Worm (Caenorhabditis elegans): Measurements from ENCODE around the gene EEED8.14.
A peak's percentile ranks its signal among the peaks of the same experiment; 100 is the strongest.

EEED8.14 gene

ce11 chrII:5429522-5430257, 15.8 kb upstream of the EEED8.14 start, which contains the start of the genes F07F6.4 and F07F6.2:
F07F6.4 (minus strand) TSS chrII:5429572.
F07F6.2 (plus strand) TSS chrII:5430207.
- peak; percentile 88 for TF ChIP-seq crh-2 (tag; optimal IDR thresholded peaks at IDR 0.05)
- TF ChIP-seq lin-13 (GFP tag; optimal IDR thresholded peaks at IDR 0.05) = peak; percentile 5
- peak; percentile 59 for TF ChIP-seq C34F6.9 (tag; optimal IDR thresholded peaks at IDR 0.05)
- TF ChIP-seq lsy-2 (tag; optimal IDR thresholded peaks at IDR 0.05) = peak in 1 of 2 experiments; percentile 58
- TF ChIP-seq nhr-129 (tag; optimal IDR thresholded peaks at IDR 0.05) = peak; percentile 8
- no peak for TF ChIP-seq snpc-4 (tag; optimal IDR thresholded peaks at IDR 0.05)
- no peak for TF ChIP-seq lin-11 (tag; optimal IDR thresholded peaks at IDR 0.05)

DNA sequence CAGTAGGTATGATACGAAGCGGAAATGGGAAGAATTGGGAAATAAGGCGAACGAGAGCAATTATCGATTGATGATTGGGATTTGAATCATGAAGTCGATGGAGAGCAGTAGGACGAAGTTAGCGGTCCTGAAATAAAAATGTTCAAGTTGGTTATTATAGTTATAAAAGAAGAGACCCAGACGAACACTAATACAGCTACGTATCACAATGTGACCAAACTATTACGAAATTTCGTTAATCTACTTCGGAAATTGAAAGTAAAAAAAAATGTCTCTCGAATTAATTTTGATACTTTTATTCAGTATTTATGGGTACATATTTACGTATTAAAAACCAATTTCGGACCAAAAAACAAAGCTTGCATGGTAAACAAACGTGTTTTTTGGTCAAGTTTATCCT, 12.6 kb upstream of the EEED8.14 start:
- no peak for TF ChIP-seq mbf-1 (tag; optimal IDR thresholded peaks at IDR 0.05)

- TF ChIP-seq sma-9 (GFP tag; optimal IDR thresholded peaks at IDR 0.05) = peak; percentile 27
- TF ChIP-seq sma-9 (tag; optimal IDR thresholded peaks at IDR 0.05) = no peak
- TF ChIP-seq sem-4 (tag; optimal IDR thresholded peaks at IDR 0.05) = no peak
- no peak for TF ChIP-seq ztf-1 (GFP tag; conservative IDR thresholded peaks at IDR 0.05)
- TF ChIP-seq blmp-1 (tag; optimal IDR thresholded peaks at IDR 0.05; ENCODE audit: insufficient read depth) = no peak
- TF ChIP-seq nhr-21 (tag; optimal IDR thresholded peaks at IDR 0.05) = no peak
- peak; percentile 76 for TF ChIP-seq crh-2 (tag; optimal IDR thresholded peaks at IDR 0.05)
- TF ChIP-seq aly-2 (tag; optimal IDR thresholded peaks at IDR 0.05) = no peak
- TF ChIP-seq nhr-129 (tag; optimal IDR thresholded peaks at IDR 0.05) = peak; percentile 92
- no peak for TF ChIP-seq nhr-12 (tag; optimal IDR thresholded peaks at IDR 0.05)
- TF ChIP-seq ZK546.5 (tag; optimal IDR thresholded peaks at IDR 0.05) = no peak
- peak; percentile 63 for TF ChIP-seq fos-1 (tag; optimal IDR thresholded peaks at IDR 0.05)
- TF ChIP-seq unc-55 (GFP tag; optimal IDR thresholded peaks at IDR 0.05) = no peak
- TF ChIP-seq nhr-77 (tag; optimal IDR thresholded peaks at IDR 0.05) = no peak
- TF ChIP-seq F13H6.1 (tag; optimal IDR thresholded peaks at IDR 0.05) = peak; percentile 38
- no peak for TF ChIP-seq gmeb-1 (tag; optimal IDR thresholded peaks at IDR 0.05)
- TF ChIP-seq elt-3 (tag; optimal IDR thresholded peaks at IDR 0.05) = no peak
- peak; percentile 69 for TF ChIP-seq nhr-25 (tag; optimal IDR thresholded peaks at IDR 0.05)
- peak; percentile 79 for TF ChIP-seq C34F6.9 (tag; optimal IDR thresholded peaks at IDR 0.05)
- TF ChIP-seq Y55F3AM.14 (GFP tag; optimal IDR thresholded peaks at IDR 0.05) = no peak
- TF ChIP-seq mdl-1 (tag; optimal IDR thresholded peaks at IDR 0.05) = no peak
- no peak for TF ChIP-seq ceh-16 (tag; optimal IDR thresholded peaks at IDR 0.05)
- no peak for TF ChIP-seq mbf-1 (tag; optimal IDR thresholded peaks at IDR 0.05)
- no peak for TF ChIP-seq nhr-23 (tag; optimal IDR thresholded peaks at IDR 0.05)
- peak; percentile 28 for TF ChIP-seq ama-1 (optimal IDR thresholded peaks at IDR 0.05)
- TF ChIP-seq lsy-2 (tag; optimal IDR thresholded peaks at IDR 0.05) = peak in 1 of 2 experiments; percentile 71
These were observed 12.2 kb upstream of the EEED8.14 start for ce11 chrII:5426054-5426453.

DNA sequence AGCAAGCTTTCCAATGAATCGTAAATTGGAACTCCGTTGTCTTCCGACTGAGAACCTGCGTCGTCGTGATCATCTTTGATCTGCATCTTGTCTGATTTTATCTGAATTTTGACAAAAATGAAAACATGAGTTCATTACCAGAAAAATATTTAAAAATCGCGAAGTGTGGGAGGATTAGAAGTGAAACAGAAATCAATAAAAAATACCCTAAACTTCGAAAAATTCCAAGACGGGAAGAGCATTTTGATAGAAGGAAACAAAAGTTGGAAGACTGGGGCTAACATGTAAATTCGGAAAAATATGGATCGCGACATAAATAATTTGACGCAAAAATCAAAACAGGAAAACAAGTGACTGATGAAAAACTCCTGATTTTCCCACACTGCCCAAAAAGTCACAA, 11.8 kb upstream of the EEED8.14 start, which contains the start of gene F07F6.8:
F07F6.8 (minus strand) TSS at position 101 of the 400 bp plus-strand sequence.
- TF ChIP-seq ztf-1 (GFP tag; conservative IDR thresholded peaks at IDR 0.05) (no peak), unc-62 (GFP tag; optimal IDR thresholded peaks at IDR 0.05) (no peak), unc-39 (tag; optimal IDR thresholded peaks at IDR 0.05) (no peak), sma-3 (GFP tag; optimal IDR thresholded peaks at IDR 0.05) (no peak), sem-4 (tag; optimal IDR thresholded peaks at IDR 0.05) (no peak), nhr-237 (tag; optimal IDR thresholded peaks at IDR 0.05) (no peak), ceh-82 (tag; optimal IDR thresholded peaks at IDR 0.05) (no peak), nhr-6 (tag; optimal IDR thresholded peaks at IDR 0.05) (no peak), C34F6.9 (tag; optimal IDR thresholded peaks at IDR 0.05) (no peak), lin-39 (tag; optimal IDR thresholded peaks at IDR 0.05) (no peak), mdl-1 (tag; optimal IDR thresholded peaks at IDR 0.05) (no peak), snpc-4 (tag; optimal IDR thresholded peaks at IDR 0.05) (no peak), nhr-23 (tag; optimal IDR thresholded peaks at IDR 0.05) (no peak), elt-1 (tag; optimal IDR thresholded peaks at IDR 0.05) (no peak), nhr-25 (tag; optimal IDR thresholded peaks at IDR 0.05) (no peak), sma-9 (GFP tag; optimal IDR thresholded peaks at IDR 0.05) (no peak), sma-9 (tag; optimal IDR thresholded peaks at IDR 0.05) (no peak), F13H6.1 (tag; optimal IDR thresholded peaks at IDR 0.05) (no peak), R02D3.7 (tag; optimal IDR thresholded peaks at IDR 0.05) (no peak), Y55F3AM.14 (GFP tag; optimal IDR thresholded peaks at IDR 0.05) (no peak)
